Worm (Caenorhabditis elegans) whole organism, dauer: ENCODE data around the gene alx-1.

ENCODE experiments used
- unc-62 ChIP-seq: sonication (generic microtip); optimal IDR thresholded peaks from 2 replicates; lab custom pipeline; 2017; ENCODE audit warnings: missing biosample characterization, missing genetic modification reagents, missing genetic modification characterization

The alx-1 gene

DNA sequence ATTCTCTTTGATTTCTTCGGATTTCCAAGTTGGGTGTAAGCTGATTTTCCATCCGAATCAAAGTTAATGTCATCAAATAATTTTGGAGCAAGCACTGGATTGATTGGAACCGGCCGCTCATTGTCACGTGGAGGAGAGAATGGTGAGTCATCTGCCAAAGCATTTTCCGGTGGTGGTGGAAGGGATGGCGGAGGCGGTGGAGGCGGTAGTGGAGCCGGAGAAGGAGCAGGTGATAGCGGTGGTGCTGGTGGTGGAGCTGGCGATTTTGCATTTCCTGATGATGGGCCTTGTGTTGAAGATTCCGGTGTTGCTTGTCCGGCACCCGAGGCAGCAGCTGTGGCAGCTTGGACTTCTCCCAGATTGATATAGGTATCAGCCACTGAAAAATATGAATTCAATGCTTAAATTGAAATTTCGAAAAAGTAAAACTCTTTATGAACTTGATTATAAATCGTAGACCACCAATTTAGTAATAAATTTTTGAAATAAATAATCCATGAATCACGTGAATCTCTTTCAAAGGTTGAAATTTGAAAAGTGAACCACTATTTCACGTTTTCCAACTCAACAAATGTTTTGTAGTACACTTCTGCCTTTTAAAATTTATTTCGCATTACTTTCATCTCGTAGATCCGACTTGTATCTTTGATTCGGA lies 16.0 kb upstream of the alx-1 start, which contains the start of the genes K03H1.9 and K03H1.12:
Gene K03H1.9, minus strand, starts transcription at position 471 of the 655 bp plus-strand sequence.
Gene K03H1.12, plus strand, starts transcription at position 605 of the 655 bp plus-strand sequence.
- no peak for TF ChIP-seq unc-62 (GFP tag; lab: Kevin White, UChicago)

DNA sequence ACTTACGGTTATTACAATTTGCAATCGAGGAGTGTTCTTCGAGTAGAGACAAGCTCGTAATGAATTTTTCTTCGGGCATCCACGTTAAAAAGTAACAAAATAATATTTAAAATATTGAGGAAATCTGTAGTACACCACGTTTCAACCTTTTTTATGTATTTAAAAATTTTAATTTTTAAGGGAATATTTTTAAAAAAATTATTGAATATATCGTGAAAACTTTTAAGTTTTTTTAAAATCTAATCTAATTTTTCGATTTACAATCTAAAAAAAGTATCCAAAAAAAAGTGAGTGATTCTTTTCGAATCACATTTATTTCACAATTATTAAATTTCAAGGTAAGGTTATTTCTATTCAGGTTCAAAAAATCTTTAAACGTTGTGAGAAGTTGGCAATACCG lies 12.4 kb upstream of the alx-1 start, which contains the start of gene gln-2:
Gene gln-2, minus strand, starts transcription at position 101 of the 400 bp plus-strand sequence.
- no peak for TF ChIP-seq unc-62 (GFP tag; lab: Kevin White, UChicago)

DNA sequence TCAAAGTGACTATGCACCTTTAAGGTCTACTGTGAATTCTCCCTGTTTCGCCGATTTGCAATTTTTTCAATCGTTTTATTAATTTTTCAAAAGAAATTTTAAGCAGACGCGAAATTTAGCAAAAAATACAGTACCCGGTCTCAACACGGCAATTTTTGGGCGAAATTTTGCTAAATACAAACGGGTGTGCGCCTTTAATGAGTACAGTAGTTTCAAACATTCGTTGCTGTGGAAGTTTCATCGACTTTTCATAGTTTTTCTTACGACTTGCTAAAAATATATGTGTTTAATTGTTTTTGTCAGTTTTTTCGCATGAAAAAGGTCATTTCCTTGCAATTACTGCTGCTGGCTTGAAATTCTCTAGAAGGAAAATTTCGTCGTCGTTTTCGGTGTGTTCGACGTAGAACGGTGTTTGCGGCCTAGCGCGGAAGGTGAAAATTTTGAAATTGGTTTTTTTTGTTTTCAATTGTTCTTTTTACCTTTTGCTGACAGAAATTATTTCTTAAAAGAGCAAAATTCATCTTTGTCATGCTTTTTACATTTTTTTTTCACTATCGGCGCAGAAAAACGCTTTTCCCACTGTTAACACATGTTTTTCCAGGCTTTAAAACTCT lies 10.2 kb upstream of the alx-1 start, which contains the start of gene K03H1.7:
Gene K03H1.7, plus strand, starts transcription at position 600 of the 614 bp plus-strand sequence.
- TF ChIP-seq unc-62 (GFP tag; lab: Kevin White, UChicago) = no peak

DNA sequence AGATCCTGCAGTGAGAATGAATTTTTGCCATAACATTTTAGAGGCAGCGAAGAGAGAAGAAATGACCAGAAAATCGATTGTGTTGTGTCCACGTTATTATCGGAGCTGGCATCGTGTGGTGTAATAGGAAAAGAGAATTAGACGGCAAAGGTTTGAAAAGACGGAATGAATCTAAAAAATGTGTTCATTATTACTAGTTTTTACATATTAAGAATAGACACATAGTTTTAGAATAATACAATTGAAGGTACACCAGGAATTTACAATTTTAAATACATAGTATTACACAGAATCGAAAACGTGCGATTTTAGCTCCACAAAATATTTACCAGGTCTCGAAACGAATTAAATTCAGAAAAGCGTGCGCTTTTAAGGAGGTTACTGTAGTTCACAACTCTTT lies 6.9 kb upstream of the alx-1 start, which contains the start of gene K03H1.13:
Gene K03H1.13, minus strand, starts transcription at position 101 of the 400 bp plus-strand sequence.
- no peak for TF ChIP-seq unc-62 (GFP tag; lab: Kevin White, UChicago)

DNA sequence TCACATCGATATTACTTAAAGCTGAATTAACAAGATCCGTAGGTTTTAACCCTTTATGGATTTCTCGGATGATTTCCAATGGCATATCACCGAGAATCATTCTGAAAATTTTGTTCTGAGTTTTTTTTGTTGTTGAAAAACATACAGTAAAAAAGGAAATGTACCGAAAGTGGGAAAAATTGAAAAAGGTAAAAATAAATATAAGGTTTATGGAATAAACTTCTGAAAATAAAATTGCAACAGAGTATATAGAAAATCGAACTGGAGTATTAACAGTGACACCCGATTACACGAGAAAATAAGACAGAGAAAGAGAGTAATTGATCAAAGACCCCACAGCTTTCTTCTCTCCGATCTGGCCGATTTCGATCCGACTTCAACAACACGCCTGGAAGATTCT lies 5.3 kb upstream of the alx-1 start, which contains the start of gene K03H1.11:
Gene K03H1.11, minus strand, starts transcription at position 101 of the 400 bp plus-strand sequence.
- no peak for TF ChIP-seq unc-62 (GFP tag; lab: Kevin White, UChicago)

DNA sequence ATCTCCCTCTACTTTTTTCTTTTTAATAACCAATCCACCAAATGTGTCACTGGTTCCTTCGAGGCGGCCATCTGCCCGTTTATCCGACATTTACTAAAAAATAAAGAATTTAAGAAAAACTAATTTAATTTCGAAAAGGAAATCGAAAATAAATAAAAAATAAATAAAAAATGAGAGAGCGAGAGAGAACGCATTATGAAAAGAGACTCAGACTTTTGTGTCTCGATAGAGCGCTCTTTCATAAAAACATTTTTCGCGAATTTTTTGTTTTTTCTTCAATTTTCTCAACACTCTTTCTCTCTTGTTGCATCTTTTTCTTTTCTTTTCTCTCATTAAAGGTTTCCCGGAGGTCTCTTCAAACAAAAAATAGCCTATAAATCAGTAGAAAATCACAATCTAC lies 1.0 kb upstream of the alx-1 start, which contains the start of gene mog-1:
Gene mog-1, minus strand, starts transcription at position 93 of the 400 bp plus-strand sequence.
- TF ChIP-seq unc-62 (GFP tag; lab: Kevin White, UChicago) = no peak

DNA sequence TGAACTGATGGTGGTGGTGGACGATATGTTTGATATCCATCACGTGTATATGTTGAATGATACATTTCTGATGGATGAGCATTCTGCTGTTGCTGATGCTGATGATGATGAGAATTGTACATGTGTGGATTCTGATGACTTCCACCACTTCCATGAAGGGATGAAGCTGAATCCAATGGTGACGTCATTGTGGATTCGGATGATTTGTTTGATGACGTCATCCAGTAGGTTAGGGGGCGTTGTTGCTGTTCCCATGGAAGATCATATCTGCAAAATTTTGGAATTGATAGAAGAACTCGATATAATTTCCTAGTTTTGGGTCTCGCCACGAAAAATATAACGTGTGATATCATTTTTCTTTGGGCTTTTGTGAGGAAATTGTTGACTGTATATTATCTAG lies 6.3 kb downstream of the alx-1 start:
- no peak for TF ChIP-seq unc-62 (GFP tag; lab: Kevin White, UChicago)

DNA sequence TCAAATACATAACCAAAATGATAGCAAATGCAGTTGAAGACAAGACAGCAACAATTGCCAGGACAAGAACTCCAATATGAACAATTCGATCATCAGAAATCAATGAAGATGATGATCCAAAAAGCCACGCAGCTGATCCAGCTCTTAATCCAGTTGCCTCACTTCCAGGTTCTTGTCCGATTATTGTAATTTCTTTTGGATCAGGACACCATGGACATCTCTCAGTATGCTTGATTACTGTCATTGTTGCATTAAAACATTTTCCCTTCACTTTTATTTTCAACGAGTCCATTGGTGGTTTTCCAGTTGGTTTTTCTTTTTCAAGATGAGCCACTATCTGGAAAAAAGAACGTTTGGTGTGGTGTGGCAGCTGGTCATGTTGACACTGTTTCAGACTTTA lies 7.3 kb downstream of the alx-1 start:
- no peak for TF ChIP-seq unc-62 (GFP tag; lab: Kevin White, UChicago)

DNA sequence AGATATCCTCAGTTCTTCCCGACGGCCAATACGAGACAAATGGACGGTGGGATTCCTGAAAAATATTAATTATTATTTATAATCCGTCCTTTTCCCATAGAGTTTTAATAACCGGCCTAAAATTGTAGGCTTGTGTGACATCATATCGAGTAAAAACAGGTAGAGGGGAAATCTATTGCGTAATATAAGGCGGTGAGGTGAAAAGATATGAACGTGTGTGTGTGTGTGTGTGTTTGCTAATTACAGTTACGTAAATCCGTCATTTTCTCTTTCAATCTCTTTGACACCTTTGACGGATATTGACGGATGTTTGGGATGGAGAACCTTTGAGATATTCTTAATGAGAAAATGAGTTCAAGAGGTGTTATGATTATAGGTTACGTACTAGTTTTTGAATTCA lies 8.3 kb downstream of the alx-1 start:
- no peak for TF ChIP-seq unc-62 (GFP tag; lab: Kevin White, UChicago)

DNA sequence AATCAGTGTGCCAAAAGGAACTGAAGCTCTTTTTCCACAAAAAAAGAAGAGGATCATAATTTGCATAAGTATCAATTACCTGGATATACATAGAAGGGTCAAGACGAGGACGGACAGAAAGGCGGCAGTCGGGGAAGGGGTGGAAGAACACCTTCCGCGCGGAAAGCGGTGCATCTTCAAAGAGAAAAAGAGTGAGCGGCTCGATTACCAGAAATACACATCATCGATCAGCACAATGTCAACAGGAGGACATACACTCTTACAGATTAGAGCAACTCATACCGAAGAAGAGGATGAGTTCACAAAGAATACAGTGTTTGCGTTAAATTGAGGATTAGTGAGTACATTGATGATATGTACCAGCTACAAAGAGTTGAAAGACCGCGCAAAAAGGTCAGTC lies 12.2 kb downstream of the alx-1 start:
- no peak for TF ChIP-seq unc-62 (GFP tag; lab: Kevin White, UChicago)

DNA sequence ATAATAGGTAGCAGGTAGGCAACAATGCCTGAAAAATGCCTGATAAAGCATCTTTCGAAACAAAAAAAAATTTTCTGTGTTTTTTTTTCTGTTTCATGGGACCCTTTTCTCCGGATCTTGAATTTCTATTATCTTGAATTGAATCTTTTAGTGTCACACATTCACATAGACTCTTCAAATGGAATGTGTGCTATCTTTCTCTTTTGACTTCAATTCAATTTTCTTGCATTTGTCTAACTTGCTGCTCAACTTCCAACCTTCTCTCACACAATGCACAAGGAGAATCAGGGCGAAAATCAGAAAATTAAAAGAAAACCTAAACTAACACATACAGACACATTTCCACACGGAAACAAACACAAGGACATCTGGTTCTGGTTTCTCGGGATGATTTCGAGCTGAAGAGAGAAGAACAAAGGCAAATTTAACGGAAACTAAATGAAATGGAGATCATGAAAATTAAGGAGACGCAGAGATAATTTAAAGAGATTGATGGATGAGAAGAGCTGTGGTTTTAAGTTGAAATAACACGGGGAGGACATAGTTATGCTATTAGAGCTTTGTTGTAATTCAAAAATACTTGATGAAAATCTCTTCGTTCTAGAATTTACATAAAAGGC lies 15.2 kb downstream of the alx-1 start:
- no peak for TF ChIP-seq unc-62 (GFP tag; lab: Kevin White, UChicago)

DNA sequence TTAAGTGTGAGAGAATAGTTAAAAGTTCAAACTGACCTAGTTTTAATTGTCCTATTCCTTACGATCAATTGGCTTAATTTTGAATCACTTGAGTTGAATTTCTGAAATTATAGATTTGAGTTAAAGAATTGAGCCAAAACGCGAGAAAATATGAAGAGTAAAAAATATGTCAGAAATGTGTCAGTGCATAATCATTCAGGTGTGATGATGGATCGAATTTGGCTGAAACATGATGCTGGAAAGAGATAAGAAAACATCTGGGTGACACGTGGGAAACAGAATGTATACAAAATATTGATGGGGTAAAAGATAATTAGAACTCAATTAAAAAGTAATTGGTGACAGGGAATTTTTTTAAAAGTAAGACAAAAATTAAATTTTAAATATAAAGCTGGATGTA lies 16.6 kb downstream of the alx-1 start, which contains the start of gene R10E12.2:
Gene R10E12.2, minus strand, starts transcription at position 101 of the 400 bp plus-strand sequence.
- no peak for TF ChIP-seq unc-62 (GFP tag; lab: Kevin White, UChicago)

DNA sequence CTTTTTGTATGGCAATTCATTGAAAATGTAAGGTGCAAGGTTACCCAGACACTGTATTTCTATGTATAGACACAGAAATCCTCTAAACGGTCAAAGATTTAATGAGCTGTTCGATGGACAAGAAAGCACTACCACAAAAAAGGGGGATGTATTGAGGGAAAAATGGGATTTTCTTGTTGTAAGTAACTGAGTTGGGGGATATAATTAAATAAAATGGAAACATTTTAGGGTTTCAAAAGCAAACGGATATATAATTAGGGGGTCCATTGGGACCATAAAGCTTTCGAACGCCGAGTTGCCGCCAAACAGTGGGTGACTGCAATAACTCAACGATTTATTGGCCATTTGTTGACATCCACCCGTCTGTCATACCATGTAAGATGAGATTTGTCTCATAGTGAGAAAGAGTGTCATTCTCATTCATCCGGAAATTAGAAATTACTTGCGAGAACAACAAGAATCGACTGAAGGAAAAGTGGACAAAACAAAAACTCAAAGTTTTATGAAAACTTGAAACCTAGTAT lies 25.0 kb downstream of the alx-1 start:
- TF ChIP-seq unc-62 (GFP tag; lab: Kevin White, UChicago) = no peak

DNA sequence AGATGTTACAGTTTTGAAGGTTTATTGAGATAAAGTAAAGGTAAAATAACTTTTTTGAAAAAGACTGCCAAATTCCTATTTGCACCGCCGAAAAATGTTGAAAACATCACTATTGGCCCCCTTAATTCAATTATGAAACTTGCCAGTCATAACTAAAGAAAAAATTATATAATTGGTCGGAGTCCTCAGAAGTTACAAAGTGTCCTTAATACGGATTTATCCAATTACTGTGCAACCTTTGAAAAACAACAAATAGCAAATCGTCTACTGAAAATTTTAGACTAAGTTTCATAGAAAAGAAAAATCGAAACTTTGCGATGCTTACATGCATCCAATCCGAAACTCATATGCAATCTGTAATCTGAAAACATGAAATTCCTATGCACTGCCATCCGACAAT lies 27.5 kb downstream of the alx-1 start:
- no peak for TF ChIP-seq unc-62 (GFP tag; lab: Kevin White, UChicago)

DNA sequence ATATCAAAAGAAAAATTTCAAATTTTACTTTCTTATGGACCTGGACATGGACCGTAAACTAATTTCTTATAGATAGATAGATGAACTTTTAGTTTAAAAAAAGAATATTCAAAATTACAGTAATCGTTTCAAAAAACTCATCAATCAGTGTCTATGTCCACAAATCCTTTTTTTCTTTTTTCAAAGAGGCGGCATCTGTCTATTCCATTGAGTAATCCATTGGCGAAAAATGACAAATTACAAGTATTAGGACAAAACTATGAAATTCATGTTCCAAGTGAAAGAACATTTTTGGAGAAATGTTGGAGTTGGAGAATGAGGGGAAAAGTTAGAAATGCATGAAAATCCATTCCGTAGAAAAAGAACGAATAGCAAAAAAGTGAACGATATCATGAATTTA lies 28.4 kb downstream of the alx-1 start:
- no peak for TF ChIP-seq unc-62 (GFP tag; lab: Kevin White, UChicago)
